Fruit fly (Drosophila melanogaster) whole organism, adult: Measurements from ENCODE around the gene DNAlig3.

Source experiments
- CG14711 ChIP-seq: fragments of 200-800 bp; sonication (Bioruptor generic); optimal IDR thresholded peaks from 2 replicates; lab custom pipeline; 2018; ENCODE audit warnings: missing biosample characterization, mild to moderate bottlenecking, missing genetic modification characterization, moderate library complexity
- kay ChIP-seq: fragments of 200-800 bp; sonication (Bioruptor generic); peaks from one replicate; lab custom pipeline; 2016; ENCODE audit warnings: missing biosample characterization, missing genetic modification characterization, borderline replicate concordance
- pad ChIP-seq: fragments of 200-800 bp; sonication (Bioruptor generic); optimal IDR thresholded peaks from 3 replicates; lab custom pipeline; 2017; ENCODE audit warnings: missing biosample characterization, missing genetic modification characterization, mild to moderate bottlenecking, moderate library complexity, missing genetic modification reagents

DNA sequence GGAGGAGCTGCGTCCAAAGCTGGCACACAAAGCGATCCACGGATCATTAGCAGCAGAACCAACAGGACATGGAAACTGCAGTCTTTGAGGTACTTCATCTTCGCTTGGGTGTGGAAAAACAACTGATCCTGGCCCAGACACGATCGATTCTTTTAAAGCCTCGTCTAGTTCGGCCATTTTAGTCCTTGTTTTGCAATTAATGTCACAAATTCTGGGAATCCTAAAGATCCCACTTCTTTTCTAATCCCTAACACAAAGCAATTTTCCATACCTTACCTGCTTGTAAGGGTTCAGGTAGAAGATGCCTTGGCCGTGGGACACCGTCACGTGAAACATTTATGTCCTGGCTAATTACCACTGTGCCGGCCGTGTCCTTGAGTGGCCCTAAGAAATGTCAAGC is 19.1 kb downstream of the DNAlig3 start, which contains the start of gene CG10035:
- no peak for TF ChIP-seq pad (GFP tag; lab: Kevin White, UChicago)
- no peak for TF ChIP-seq kay (GFP tag; lab: Kevin White, UChicago)
- no peak for TF ChIP-seq CG14711 (tag; lab: Kevin White, UChicago)
